Worm (Caenorhabditis elegans): ENCODE measurements around the gene obr-3.

The obr-3 gene

ce11 chrX:13782074-13782462 lies 27.6 kb downstream of the obr-3 start:
- no peak for TF ChIP-seq mab-5 (tag; optimal IDR thresholded peaks at IDR 0.05)
- TF ChIP-seq sem-4 (tag; optimal IDR thresholded peaks at IDR 0.05), result no peak
- TF ChIP-seq gmeb-1 (tag; optimal IDR thresholded peaks at IDR 0.05), result peak; percentile 15
- no peak for TF ChIP-seq lin-13 (GFP tag; optimal IDR thresholded peaks at IDR 0.05)
- no peak for TF ChIP-seq ceh-16 (tag; optimal IDR thresholded peaks at IDR 0.05)
- no peak for TF ChIP-seq ztf-1 (GFP tag; conservative IDR thresholded peaks at IDR 0.05)
- TF ChIP-seq ama-1 (optimal IDR thresholded peaks at IDR 0.05), result no peak
- no peak for TF ChIP-seq nhr-23 (tag; optimal IDR thresholded peaks at IDR 0.05)
- TF ChIP-seq ZK546.5 (tag; optimal IDR thresholded peaks at IDR 0.05), result no peak
- peak; percentile 3 for TF ChIP-seq fos-1 (tag; optimal IDR thresholded peaks at IDR 0.05)
- no peak for TF ChIP-seq nhr-237 (tag; optimal IDR thresholded peaks at IDR 0.05)
- TF ChIP-seq F13H6.1 (tag; optimal IDR thresholded peaks at IDR 0.05), result no peak
- no peak for TF ChIP-seq nhr-6 (tag; optimal IDR thresholded peaks at IDR 0.05)
- TF ChIP-seq elt-3 (tag; optimal IDR thresholded peaks at IDR 0.05), result no peak
- no peak for TF ChIP-seq snpc-4 (tag; optimal IDR thresholded peaks at IDR 0.05)
- TF ChIP-seq zag-1 (tag; optimal IDR thresholded peaks at IDR 0.05), result no peak
- TF ChIP-seq peb-1 (tag; optimal IDR thresholded peaks at IDR 0.05), result no peak
- no peak for TF ChIP-seq mbf-1 (tag; optimal IDR thresholded peaks at IDR 0.05)
- TF ChIP-seq mdl-1 (tag; optimal IDR thresholded peaks at IDR 0.05), result no peak
- TF ChIP-seq nhr-11 (tag; optimal IDR thresholded peaks at IDR 0.05), result no peak
- TF ChIP-seq aly-2 (tag; optimal IDR thresholded peaks at IDR 0.05), result no peak
- no peak for TF ChIP-seq nhr-25 (tag; optimal IDR thresholded peaks at IDR 0.05)
- peak; percentile 23 for TF ChIP-seq sma-3 (GFP tag; optimal IDR thresholded peaks at IDR 0.05)
- no peak for TF ChIP-seq nhr-77 (tag; optimal IDR thresholded peaks at IDR 0.05)
- TF ChIP-seq dmd-4 (tag; optimal IDR thresholded peaks at IDR 0.05), result no peak
- no peak for TF ChIP-seq ztf-11 (tag; optimal IDR thresholded peaks at IDR 0.05)
- no peak for TF ChIP-seq C34F6.9 (tag; optimal IDR thresholded peaks at IDR 0.05)
- no peak for TF ChIP-seq lin-11 (tag; optimal IDR thresholded peaks at IDR 0.05)
- TF ChIP-seq ceh-82 (tag; optimal IDR thresholded peaks at IDR 0.05), result no peak
- TF ChIP-seq nhr-10 (tag; optimal IDR thresholded peaks at IDR 0.05), result no peak
- TF ChIP-seq crh-2 (tag; optimal IDR thresholded peaks at IDR 0.05), result peak; percentile 22
- TF ChIP-seq egl-27 (tag; optimal IDR thresholded peaks at IDR 0.05), result no peak
- TF ChIP-seq nhr-12 (tag; optimal IDR thresholded peaks at IDR 0.05), result no peak
- TF ChIP-seq lin-39 (tag; optimal IDR thresholded peaks at IDR 0.05), result no peak
- TF ChIP-seq nhr-129 (tag; optimal IDR thresholded peaks at IDR 0.05), result no peak
- TF ChIP-seq alr-1 (tag; optimal IDR thresholded peaks at IDR 0.05), result no peak
- TF ChIP-seq Y55F3AM.14 (GFP tag; optimal IDR thresholded peaks at IDR 0.05), result no peak
- no peak for TF ChIP-seq R02D3.7 (tag; optimal IDR thresholded peaks at IDR 0.05)
- no peak for TF ChIP-seq skn-1 (tag; optimal IDR thresholded peaks at IDR 0.05)
- TF ChIP-seq sma-9 (GFP tag; optimal IDR thresholded peaks at IDR 0.05), result peak; percentile 5
- TF ChIP-seq sma-9 (tag; optimal IDR thresholded peaks at IDR 0.05), result no peak
- no peak for TF ChIP-seq unc-55 (GFP tag; optimal IDR thresholded peaks at IDR 0.05)

- TF ChIP-seq lsy-2 (tag; optimal IDR thresholded peaks at IDR 0.05), result peak in 1 of 2 experiments; percentile 21
- TF ChIP-seq sma-9 (GFP tag; optimal IDR thresholded peaks at IDR 0.05), result peak; percentile 43
- TF ChIP-seq sma-9 (tag; optimal IDR thresholded peaks at IDR 0.05), result no peak
- TF ChIP-seq nhr-21 (tag; optimal IDR thresholded peaks at IDR 0.05), result peak; percentile 1
- peak; percentile 38 for TF ChIP-seq nhr-129 (tag; optimal IDR thresholded peaks at IDR 0.05)
- no peak for TF ChIP-seq zag-1 (tag; optimal IDR thresholded peaks at IDR 0.05)
- TF ChIP-seq elt-1 (tag; optimal IDR thresholded peaks at IDR 0.05), result no peak
- peak; percentile 62 for TF ChIP-seq sma-3 (GFP tag; optimal IDR thresholded peaks at IDR 0.05)
Measured at ce11 chrX:13781445-13782073, 28.1 kb downstream of the obr-3 start.
